Fruit fly (Drosophila melanogaster) whole organism, embryonic: ENCODE data around the gene CG11085.

Experiments
- ATbp ChIP-seq: fragments of 200-800 bp; sonication (Bioruptor generic); optimal IDR thresholded peaks from 2 replicates; lab custom pipeline; 2017; ENCODE audit warnings: missing biosample characterization, mild to moderate bottlenecking, missing genetic modification characterization, missing genetic modification reagents
- Atf-2 ChIP-seq: fragments of 200-800 bp; sonication (Bioruptor generic); optimal IDR thresholded peaks from 2 replicates; lab custom pipeline; 2016; ENCODE audit warnings: missing biosample characterization, missing genetic modification characterization
- Blimp-1 ChIP-seq: fragments of 200-800 bp; sonication (Bioruptor generic); optimal IDR thresholded peaks from 3 replicates; lab custom pipeline; 2018; ENCODE audit warnings: missing biosample characterization, missing genetic modification characterization, mild to moderate bottlenecking, moderate library complexity, missing genetic modification reagents
- CG12104 ChIP-seq: fragments of 200-800 bp; sonication (Bioruptor generic); optimal IDR thresholded peaks from 3 replicates; lab custom pipeline; 2016; ENCODE audit warnings: missing biosample characterization, missing genetic modification characterization
- CG12155 ChIP-seq: fragments of 200-800 bp; sonication (Bioruptor generic); optimal IDR thresholded peaks from 3 replicates; lab custom pipeline; 2016; ENCODE audit warnings: missing biosample characterization, missing genetic modification characterization
- CG14710 ChIP-seq: fragments of 200-800 bp; sonication (Bioruptor generic); optimal IDR thresholded peaks from 3 replicates; lab custom pipeline; 2019; ENCODE audit warnings: missing biosample characterization, mild to moderate bottlenecking, missing genetic modification characterization, moderate library complexity
- CG14860 ChIP-seq: fragments of 200-800 bp; sonication (Bioruptor generic); IDR thresholded peaks from 3 replicates; pipeline ENCODE4 v1.3.6; 2022; ENCODE audit warnings: missing biosample characterization, missing genetic modification characterization; ENCODE audit not compliant: partially characterized antibody
- CG14965 ChIP-seq: fragments of 200-800 bp; sonication (Bioruptor generic); optimal IDR thresholded peaks from 2 replicates; lab custom pipeline; 2016; ENCODE audit warnings: missing biosample characterization, missing genetic modification characterization, borderline replicate concordance
- CG15269 ChIP-seq: fragments of 200-800 bp; sonication (Bioruptor generic); optimal IDR thresholded peaks from 2 replicates; lab custom pipeline; 2018; ENCODE audit warnings: missing biosample characterization, mild to moderate bottlenecking, missing genetic modification characterization, moderate library complexity
- CG1647 ChIP-seq: fragments of 200-800 bp; sonication (Bioruptor generic); optimal IDR thresholded peaks from 3 replicates; lab custom pipeline; 2016; ENCODE audit warnings: missing biosample characterization, missing genetic modification characterization
- CG16863 ChIP-seq: fragments of 200-800 bp; sonication (Bioruptor generic); optimal IDR thresholded peaks from 3 replicates; lab custom pipeline; 2016; ENCODE audit warnings: missing biosample characterization, missing genetic modification characterization
- CG17359 ChIP-seq: fragments of 200-800 bp; sonication (Bioruptor generic); optimal IDR thresholded peaks from 3 replicates; lab custom pipeline; 2018; ENCODE audit warnings: missing biosample characterization, mild to moderate bottlenecking, missing genetic modification characterization, moderate library complexity
- CG18764 ChIP-seq: fragments of 200-800 bp; sonication (Bioruptor generic); optimal IDR thresholded peaks from 3 replicates; lab custom pipeline; 2016; ENCODE audit warnings: missing biosample characterization, missing genetic modification characterization
- CG2712 ChIP-seq: fragments of 200-800 bp; optimal IDR thresholded peaks from 3 replicates; lab custom pipeline; 2019; ENCODE audit warnings: missing biosample characterization, mild to moderate bottlenecking, missing genetic modification characterization, moderate library complexity
- CG4854 ChIP-seq: fragments of 200-800 bp; sonication (Bioruptor generic); optimal IDR thresholded peaks from 2 replicates; lab custom pipeline; 2016; ENCODE audit warnings: missing biosample characterization, missing genetic modification characterization, inconsistent platforms
- CG6683 ChIP-seq: fragments of 200-800 bp; sonication (Bioruptor generic); optimal IDR thresholded peaks from 2 replicates; lab custom pipeline; 2017; ENCODE audit warnings: missing biosample characterization, mild to moderate bottlenecking, missing genetic modification characterization, missing genetic modification reagents
- CG6813 ChIP-seq: fragments of 200-800 bp; sonication (Bioruptor generic); optimal IDR thresholded peaks from 2 replicates; lab custom pipeline; 2017; ENCODE audit warnings: missing biosample characterization, missing genetic modification characterization, mild to moderate bottlenecking, moderate library complexity, missing genetic modification reagents
- CG7372 ChIP-seq: fragments of 200-800 bp; sonication (Bioruptor generic); IDR thresholded peaks from 2 replicates; pipeline ENCODE4 v1.3.6; 2022; ENCODE audit warnings: missing biosample characterization, missing genetic modification characterization
- CG7556 ChIP-seq: fragments of 200-800 bp; sonication (Bioruptor generic); optimal IDR thresholded peaks from 2 replicates; lab custom pipeline; 2017; ENCODE audit warnings: missing biosample characterization, mild to moderate bottlenecking, missing genetic modification characterization
- CG7839 ChIP-seq: fragments of 200-800 bp; sonication (Bioruptor generic); optimal IDR thresholded peaks from 3 replicates; lab custom pipeline; 2018; ENCODE audit warnings: missing biosample characterization, mild to moderate bottlenecking, missing genetic modification characterization, moderate library complexity
- CG9609 ChIP-seq: fragments of 200-800 bp; sonication (Bioruptor generic); optimal IDR thresholded peaks from 3 replicates; lab custom pipeline; 2016; ENCODE audit warnings: missing biosample characterization, missing genetic modification characterization
- CHES-1-like ChIP-seq: fragments of 200-800 bp; sonication (Bioruptor generic); optimal IDR thresholded peaks from 2 replicates; lab custom pipeline; 2016; ENCODE audit warnings: missing biosample characterization, missing genetic modification characterization
- Deaf1 ChIP-seq: fragments of 200-800 bp; optimal IDR thresholded peaks from 3 replicates; lab custom pipeline; 2019; ENCODE audit warnings: missing biosample characterization, mild to moderate bottlenecking, missing genetic modification characterization, moderate library complexity
- Dref ChIP-seq: fragments of 200-800 bp; sonication (Bioruptor generic); IDR thresholded peaks from 2 replicates; pipeline ENCODE4 v1.3.6; 2022; ENCODE audit warnings: missing biosample characterization, missing genetic modification characterization
- Elba2 ChIP-seq: fragments of 200-800 bp; sonication (Bioruptor generic); optimal IDR thresholded peaks from 3 replicates; lab custom pipeline; 2016; ENCODE audit warnings: missing biosample characterization, missing genetic modification characterization
- Fer2 ChIP-seq: fragments of 200-800 bp; sonication (Bioruptor generic); optimal IDR thresholded peaks from 2 replicates; lab custom pipeline; 2018; ENCODE audit warnings: missing biosample characterization, mild to moderate bottlenecking, missing genetic modification characterization, moderate library complexity
- Hand ChIP-seq: fragments of 200-800 bp; sonication (Bioruptor generic); optimal IDR thresholded peaks from 2 replicates; lab custom pipeline; 2017; ENCODE audit warnings: mild to moderate bottlenecking, missing biosample characterization, missing genetic modification reagents, missing genetic modification characterization
- HmgD ChIP-seq: fragments of 200-800 bp; sonication (Bioruptor generic); optimal IDR thresholded peaks from 3 replicates; lab custom pipeline; 2016; ENCODE audit warnings: missing biosample characterization, missing genetic modification characterization
- Hr39 ChIP-seq: fragments of >200 bp; optimal IDR thresholded peaks from 2 replicates; lab custom pipeline; 2017
- Mes4 ChIP-seq: fragments of 200-800 bp; sonication (Bioruptor generic); optimal IDR thresholded peaks from 2 replicates; lab custom pipeline; 2016; ENCODE audit warnings: missing biosample characterization, missing genetic modification characterization
- Myb ChIP-seq: fragments of 200-800 bp; sonication (Bioruptor generic); optimal IDR thresholded peaks from 2 replicates; lab custom pipeline; 2016; ENCODE audit warnings: missing biosample characterization, missing genetic modification characterization
- NC2α ChIP-seq: fragments of 200-800 bp; sonication (Bioruptor generic); optimal IDR thresholded peaks from 2 replicates; lab custom pipeline; 2016; ENCODE audit warnings: missing biosample characterization, missing genetic modification characterization
- Rx ChIP-seq: fragments of 200-800 bp; sonication (Bioruptor generic); IDR thresholded peaks from 2 replicates; pipeline ENCODE4 v1.3.6; 2022; ENCODE audit warnings: missing biosample characterization, missing genetic modification characterization
- Sry-δ ChIP-seq: fragments of 200-800 bp; sonication (Bioruptor generic); optimal IDR thresholded peaks from 2 replicates; lab custom pipeline; 2016; ENCODE audit warnings: missing biosample characterization, missing genetic modification characterization
- az2 ChIP-seq: fragments of 200-800 bp; sonication (Bioruptor generic); optimal IDR thresholded peaks from 3 replicates; lab custom pipeline; 2016; ENCODE audit warnings: missing biosample characterization, missing genetic modification characterization
- cad ChIP-seq: fragments of >200 bp; optimal IDR thresholded peaks from 2 replicates; lab custom pipeline; 2017; ENCODE audit warnings: missing biosample characterization, missing genetic modification characterization
- ems ChIP-seq: fragments of 200-800 bp; sonication (Bioruptor generic); optimal IDR thresholded peaks from 3 replicates; lab custom pipeline; 2016; ENCODE audit warnings: missing biosample characterization, missing genetic modification characterization
- gem ChIP-seq: fragments of 200-800 bp; sonication (Bioruptor generic); optimal IDR thresholded peaks from 2 replicates; lab custom pipeline; 2019; ENCODE audit warnings: missing biosample characterization, mild to moderate bottlenecking, missing genetic modification characterization, moderate library complexity
- gfzf ChIP-seq: fragments of 200-800 bp; sonication (Bioruptor generic); optimal IDR thresholded peaks from 2 replicates; lab custom pipeline; 2016; ENCODE audit warnings: missing biosample characterization, mild to moderate bottlenecking, missing genetic modification characterization, moderate library complexity
- gsb ChIP-seq: fragments of 200-800 bp; sonication (Bioruptor generic); IDR thresholded peaks from 2 replicates; pipeline ENCODE4 v1.3.6; 2022; ENCODE audit warnings: missing biosample characterization, missing genetic modification characterization
- gt ChIP-seq: fragments of 200-800 bp; sonication (Bioruptor generic); IDR thresholded peaks from 2 replicates; pipeline ENCODE4 v1.3.6; 2022; ENCODE audit warnings: missing biosample characterization, missing genetic modification characterization
- jigr1 ChIP-seq: fragments of 200-800 bp; sonication (Bioruptor generic); IDR thresholded peaks from 3 replicates; pipeline ENCODE4 v1.3.6; 2022; ENCODE audit warnings: missing biosample characterization, missing genetic modification characterization
- luna ChIP-seq: fragments of 200-800 bp; sonication (Bioruptor generic); optimal IDR thresholded peaks from 2 replicates; lab custom pipeline; 2016; ENCODE audit warnings: missing biosample characterization, missing genetic modification characterization
- oc ChIP-seq: fragments of 200-800 bp; sonication (Bioruptor generic); optimal IDR thresholded peaks from 2 replicates; lab custom pipeline; 2018; ENCODE audit warnings: missing biosample characterization, mild to moderate bottlenecking, missing genetic modification characterization, moderate library complexity
- onecut ChIP-seq: fragments of 200-800 bp; sonication (Bioruptor generic); IDR thresholded peaks from 2 replicates; pipeline ENCODE4 v1.3.6; 2022; ENCODE audit warnings: missing biosample characterization, missing genetic modification characterization
- peb ChIP-seq: fragments of 200-800 bp; sonication (Bioruptor generic); IDR thresholded peaks from 2 replicates; pipeline ENCODE4 v1.3.6; 2022; ENCODE audit warnings: missing biosample characterization, missing genetic modification characterization
- schlank ChIP-seq: fragments of 200-800 bp; sonication (Bioruptor generic); optimal IDR thresholded peaks from 2 replicates; lab custom pipeline; 2018; ENCODE audit warnings: missing biosample characterization, mild to moderate bottlenecking, missing genetic modification characterization
- scrt ChIP-seq: fragments of 200-800 bp; sonication (Bioruptor generic); optimal IDR thresholded peaks from 2 replicates; lab custom pipeline; 2018; ENCODE audit warnings: missing biosample characterization, mild to moderate bottlenecking, missing genetic modification characterization, moderate library complexity
- stc ChIP-seq: fragments of 200-800 bp; sonication (Bioruptor generic); IDR thresholded peaks from 2 replicates; pipeline ENCODE4 v1.3.6; 2022; ENCODE audit warnings: missing biosample characterization, missing genetic modification characterization
- sug ChIP-seq: fragments of 200-800 bp; optimal IDR thresholded peaks from 2 replicates; lab custom pipeline; 2019; ENCODE audit warnings: missing biosample characterization, mild to moderate bottlenecking, missing genetic modification characterization, moderate library complexity
- trem ChIP-seq: fragments of 200-800 bp; optimal IDR thresholded peaks from 3 replicates; lab custom pipeline; 2019; ENCODE audit warnings: missing biosample characterization, mild to moderate bottlenecking, missing genetic modification characterization, moderate library complexity

The CG11085 gene

DNA sequence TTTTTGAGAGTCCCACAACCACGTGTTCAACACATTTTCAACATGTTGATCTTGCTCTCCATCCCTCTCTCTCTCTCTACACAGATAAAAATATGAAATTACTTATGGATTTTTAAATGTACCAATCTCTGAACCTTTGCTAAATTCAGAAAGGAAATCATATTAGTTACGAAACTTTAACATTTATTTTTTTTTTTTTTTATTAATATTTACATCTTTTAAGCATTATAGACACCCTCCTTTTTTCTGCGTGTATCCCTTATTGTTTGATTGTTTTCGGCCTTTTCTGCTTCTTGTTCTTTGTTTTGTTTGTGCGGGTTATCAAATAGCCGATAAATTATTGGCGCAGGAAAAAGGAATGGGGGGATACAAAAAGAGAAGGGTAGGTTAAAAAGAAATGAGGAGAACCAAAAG, 50.4 kb downstream of the CG11085 start (continued):
- TF ChIP-seq Blimp-1 (peak; percentile 97), CG16863 (GFP tag; lab: Kevin White, UChicago) (peak; percentile 76), CG14965 (GFP tag; lab: Kevin White, UChicago) (peak; percentile 15), stc (GFP tag; lab: Robert Waterston, UW) (peak; percentile 94), trem (peak; percentile 96), CG6813 (GFP tag; lab: Kevin White, UChicago) (peak; percentile 95), Atf-2 (GFP tag; lab: Kevin White, UChicago) (peak; percentile 74), gem (tag; lab: Kevin White, UChicago) (peak; percentile 99), Fer2 (tag; lab: Kevin White, UChicago) (peak; percentile 96), schlank (peak; percentile 85), cad (GFP tag; lab: Kevin White, UChicago) (no peak), CG6683 (peak; percentile 84), luna (peak; percentile 41), jigr1 (GFP tag; lab: Robert Waterston, UW) (peak; percentile 78; the same call in 2 of the 3 replicates), Hand (peak; percentile 92), Elba2 (GFP tag; lab: Kevin White, UChicago) (peak; percentile 80), onecut (peak; percentile 89), Dref (no peak), CG7839 (tag; lab: Kevin White, UChicago) (peak; percentile 98), CG15269 (tag; lab: Kevin White, UChicago) (peak; percentile 98), CG17359 (peak; percentile 97), gsb (GFP tag; lab: Robert Waterston, UW) (peak; percentile 89), Rx (GFP tag; lab: Robert Waterston, UW) (peak; percentile 82), Deaf1 (tag; lab: Kevin White, UChicago) (peak; percentile 85), CG9609 (GFP tag; lab: Kevin White, UChicago) (peak; percentile 78), scrt (GFP tag; lab: Kevin White, UChicago) (peak; percentile 92), Hr39 (lab: Kevin White, UChicago) (no peak), CG18764 (GFP tag; lab: Kevin White, UChicago) (peak; percentile 91), az2 (GFP tag; lab: Kevin White, UChicago) (peak; percentile 93), HmgD (GFP tag; lab: Kevin White, UChicago) (no peak), ATbp (GFP tag; lab: Kevin White, UChicago) (peak; percentile 90), CG12155 (GFP tag; lab: Kevin White, UChicago) (peak; percentile 93), CG12104 (GFP tag; lab: Kevin White, UChicago) (peak; percentile 97), sug (peak; percentile 94), Mes4 (GFP tag; lab: Kevin White, UChicago) (peak; percentile 77), Sry-δ (peak; percentile 44), ems (GFP tag; lab: Kevin White, UChicago) (peak; percentile 86), peb (GFP tag; lab: Robert Waterston, UW) (peak; percentile 90), Myb (GFP tag; lab: Kevin White, UChicago) (peak; percentile 60), CG7556 (GFP tag; lab: Kevin White, UChicago) (peak; percentile 95), oc (tag; lab: Kevin White, UChicago) (peak; percentile 95), CG7372 (GFP tag; lab: Robert Waterston, UW) (peak; percentile 95), gfzf (GFP tag; lab: Kevin White, UChicago) (no peak), NC2α (GFP tag; lab: Kevin White, UChicago) (peak; percentile 60), CG2712 (tag; lab: Kevin White, UChicago) (peak; percentile 99), CG14710 (tag; lab: Kevin White, UChicago) (peak; percentile 98), CHES-1-like (GFP tag; lab: Kevin White, UChicago) (peak; percentile 81), CG4854 (peak; percentile 81), gt (GFP tag; lab: Robert Waterston, UW) (peak; percentile 89), CG1647 (GFP tag; lab: Kevin White, UChicago) (peak; percentile 85), CG14860 (GFP tag; lab: Robert Waterston, UW) (no peak)
